Fruit fly (Drosophila melanogaster) whole organism: ENCODE results near the gene mnb.
A peak's percentile ranks its signal among the peaks of the same experiment; 100 is the strongest.

ENCODE experiments used
- CG8478 ChIP-seq: fragments of >200 bp; optimal IDR thresholded peaks from 2 replicates; lab custom pipeline; 2018; ENCODE audit warnings: inconsistent platforms
- Dll ChIP-seq: fragments of >200 bp; optimal IDR thresholded peaks from 2 replicates; lab custom pipeline; 2017
- EcR ChIP-seq, 2 experiments: fragments of >200 bp; optimal IDR thresholded peaks; 2 replicates each; lab custom pipeline; 2017; ENCODE audit warnings: missing biosample characterization in 2 of 2, missing genetic modification characterization in 2 of 2, missing genetic modification reagents in 2 of 2
- pan ChIP-seq: fragments of >200 bp; optimal IDR thresholded peaks from 2 replicates; lab custom pipeline; 2017
- psq ChIP-seq: fragments of >200 bp; optimal IDR thresholded peaks from 2 replicates; lab custom pipeline; 2017
- usp ChIP-seq: fragments of >200 bp; optimal IDR thresholded peaks from 2 replicates; lab custom pipeline; 2017; ENCODE audit warnings: missing biosample characterization, missing genetic modification characterization, mixed read lengths

The mnb gene

DNA sequence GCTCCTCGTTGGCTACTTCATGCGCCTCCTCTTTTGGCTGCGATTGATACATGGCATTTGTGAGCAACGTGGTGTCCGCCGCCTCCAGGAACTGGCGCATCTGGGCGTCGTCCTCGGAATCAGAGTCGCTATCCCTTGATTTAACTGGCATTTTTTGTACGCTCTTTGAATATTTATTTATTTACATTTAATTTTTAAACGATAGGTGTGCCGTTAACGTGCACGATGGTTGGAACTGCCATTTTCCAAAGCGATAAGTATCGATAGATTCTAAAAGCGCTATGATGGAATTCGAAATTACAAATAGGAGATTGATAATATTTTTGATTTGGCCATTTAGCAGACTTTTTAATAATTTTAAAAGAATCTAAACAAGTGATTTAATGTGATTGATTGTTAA, 34.6 kb downstream of the mnb start, which contains the start of gene CG32554:
Gene CG32554 (minus strand): TSS at position 229 of the 400 bp plus-strand sequence.
- no peak for TF ChIP-seq CG8478 (lab: Kevin White, UChicago)
- TF ChIP-seq Dll (lab: Kevin White, UChicago): no peak
- TF ChIP-seq psq (lab: Kevin White, UChicago): no peak
- TF ChIP-seq usp (GFP tag; lab: Kevin White, UChicago): no peak
- TF ChIP-seq EcR (GFP tag; optimal IDR thresholded peaks at IDR 0.05; lab: Kevin White, UChicago): no peak
- no peak for TF ChIP-seq pan (lab: Kevin White, UChicago)

DNA sequence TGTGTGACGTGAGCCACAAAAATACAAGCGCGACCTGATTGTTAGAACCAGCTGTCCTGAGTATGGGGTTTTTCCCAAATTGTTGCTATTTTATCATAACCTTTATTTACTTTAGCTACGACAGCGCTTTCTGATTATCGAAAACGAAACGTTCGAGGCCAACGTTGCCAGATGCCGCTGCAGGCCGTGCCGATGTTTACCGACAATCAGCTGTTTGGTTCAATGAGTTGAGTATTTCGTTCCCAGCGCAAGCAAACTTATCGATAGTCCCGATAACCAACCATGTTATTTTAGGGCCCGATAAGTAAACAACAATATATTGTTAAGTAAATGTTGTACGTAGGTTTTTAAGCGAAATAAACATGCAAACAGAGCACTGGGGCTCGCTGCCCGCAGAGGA, 36.8 kb downstream of the mnb start, which contains the start of the genes CG15814 and Spt7:
Gene CG15814 (minus strand): TSS at position 164 of the 400 bp plus-strand sequence.
Gene Spt7 (plus strand): TSS at position 282 of the 400 bp plus-strand sequence.
- TF ChIP-seq pan (lab: Kevin White, UChicago) (no peak), CG8478 (lab: Kevin White, UChicago) (no peak), usp (GFP tag; lab: Kevin White, UChicago) (no peak), psq (lab: Kevin White, UChicago) (no peak), Dll (lab: Kevin White, UChicago) (no peak), EcR (GFP tag; optimal IDR thresholded peaks at IDR 0.05; lab: Kevin White, UChicago) (no peak)

DNA sequence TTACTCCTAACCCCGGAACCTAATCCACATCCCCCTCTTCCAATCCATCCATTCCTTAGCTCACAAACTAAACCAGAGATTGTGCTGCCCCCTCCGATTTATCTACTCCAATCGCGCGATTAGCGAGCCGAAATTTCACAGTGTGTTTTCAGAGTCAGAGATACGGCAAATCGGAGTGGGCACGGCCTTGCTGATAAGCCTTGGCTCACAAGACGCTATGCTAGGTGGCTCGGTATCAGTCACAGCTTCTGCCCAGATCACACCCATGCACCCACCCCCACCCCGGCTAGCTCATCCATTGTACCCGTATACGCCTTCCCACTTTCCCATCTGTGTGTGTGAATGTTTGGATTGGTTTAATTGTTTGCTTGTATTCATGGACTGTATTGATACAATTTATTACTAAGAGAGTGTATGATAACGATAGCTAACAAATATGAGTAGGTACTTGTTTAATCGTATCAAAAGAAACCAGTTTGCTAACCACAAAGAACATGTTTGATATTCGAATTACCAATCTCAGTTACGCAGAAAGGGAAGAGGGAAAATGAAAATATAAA, 41.1 kb downstream of the mnb start:
- TF ChIP-seq CG8478 (lab: Kevin White, UChicago) (no peak), Dll (lab: Kevin White, UChicago) (no peak), usp (GFP tag; lab: Kevin White, UChicago) (no peak), psq (lab: Kevin White, UChicago) (no peak), pan (lab: Kevin White, UChicago) (no peak), EcR (GFP tag; optimal IDR thresholded peaks at IDR 0.05; lab: Kevin White, UChicago) (no peak)

DNA sequence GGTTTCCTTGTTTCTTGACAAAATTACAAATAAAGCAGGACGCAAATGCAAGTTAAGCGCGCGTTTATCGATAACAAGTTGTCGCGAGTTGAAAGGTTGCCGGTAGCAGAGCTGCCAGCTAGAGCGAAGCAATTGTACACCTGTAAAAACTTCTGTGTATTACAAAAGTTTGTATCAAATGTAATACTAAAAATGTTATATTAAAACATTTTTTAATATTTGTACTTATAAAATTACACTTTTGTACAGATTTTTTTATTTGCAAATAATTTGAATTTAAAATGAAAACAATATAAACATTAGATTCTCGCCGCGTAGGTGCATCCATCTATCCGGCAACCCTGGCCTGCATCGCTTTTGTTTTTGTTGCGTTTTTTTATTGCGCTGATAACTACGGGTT, 42.4 kb downstream of the mnb start, which contains the start of the genes CG8142 and Ucp4A:
Gene CG8142 (minus strand): TSS at position 82 of the 400 bp plus-strand sequence.
Gene Ucp4A (plus strand): TSS at position 327 of the 400 bp plus-strand sequence.
- TF ChIP-seq usp (GFP tag; lab: Kevin White, UChicago) (no peak), Dll (lab: Kevin White, UChicago) (no peak), CG8478 (lab: Kevin White, UChicago) (no peak), EcR (GFP tag; optimal IDR thresholded peaks at IDR 0.05; lab: Kevin White, UChicago) (no peak), pan (lab: Kevin White, UChicago) (no peak), psq (lab: Kevin White, UChicago) (no peak)

DNA sequence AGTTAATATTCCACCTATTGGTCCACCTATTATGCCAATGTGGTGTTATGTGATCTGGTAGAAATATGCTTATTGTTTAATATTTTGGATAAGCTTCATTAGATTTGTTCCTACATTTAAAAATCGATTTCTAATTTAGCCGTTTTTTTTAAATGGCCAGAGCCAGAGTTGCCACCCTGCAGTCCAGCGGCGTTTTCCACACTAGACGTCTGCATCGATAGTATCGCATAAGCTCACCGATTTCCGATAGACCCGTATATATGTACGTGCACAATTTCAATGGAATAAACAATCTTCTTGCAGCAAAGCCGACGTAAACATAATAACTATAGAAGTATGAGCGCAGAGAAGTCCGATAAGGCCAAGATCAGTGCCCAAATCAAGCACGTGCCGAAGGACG, 45.1 kb downstream of the mnb start, which contains the start of gene Taf9:
Gene Taf9 (plus strand): TSS at position 239 of the 400 bp plus-strand sequence.
- no peak for TF ChIP-seq psq (lab: Kevin White, UChicago)
- TF ChIP-seq pan (lab: Kevin White, UChicago): no peak
- no peak for TF ChIP-seq EcR (GFP tag; optimal IDR thresholded peaks at IDR 0.05; lab: Kevin White, UChicago)
- TF ChIP-seq CG8478 (lab: Kevin White, UChicago): no peak
- no peak for TF ChIP-seq usp (GFP tag; lab: Kevin White, UChicago)
- no peak for TF ChIP-seq Dll (lab: Kevin White, UChicago)

DNA sequence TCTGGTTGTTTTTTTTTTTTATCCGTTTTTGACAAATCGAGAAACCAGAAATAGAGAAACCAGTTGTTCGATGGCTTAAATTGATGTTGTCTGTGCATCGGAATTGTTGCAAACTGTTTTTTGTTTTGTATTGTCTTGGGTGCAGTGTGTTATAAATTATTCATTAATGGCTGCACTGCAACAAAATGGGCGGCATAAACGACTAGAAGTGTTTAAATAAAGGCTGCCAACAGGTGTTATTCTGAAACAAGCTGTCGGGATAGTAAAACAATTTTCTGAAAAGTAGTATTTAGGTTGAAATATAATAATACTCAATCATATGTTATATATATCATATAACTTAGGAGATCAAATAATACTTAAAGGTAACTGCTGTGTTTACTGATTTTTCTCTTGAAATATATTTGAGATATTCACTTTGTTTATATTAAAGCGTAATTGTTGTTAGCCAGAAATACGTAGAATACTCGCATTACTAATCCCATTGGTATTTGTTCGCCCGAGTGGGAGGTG, 50.5 kb downstream of the mnb start:
- TF ChIP-seq psq (lab: Kevin White, UChicago) (no peak), CG8478 (lab: Kevin White, UChicago) (no peak)

DNA sequence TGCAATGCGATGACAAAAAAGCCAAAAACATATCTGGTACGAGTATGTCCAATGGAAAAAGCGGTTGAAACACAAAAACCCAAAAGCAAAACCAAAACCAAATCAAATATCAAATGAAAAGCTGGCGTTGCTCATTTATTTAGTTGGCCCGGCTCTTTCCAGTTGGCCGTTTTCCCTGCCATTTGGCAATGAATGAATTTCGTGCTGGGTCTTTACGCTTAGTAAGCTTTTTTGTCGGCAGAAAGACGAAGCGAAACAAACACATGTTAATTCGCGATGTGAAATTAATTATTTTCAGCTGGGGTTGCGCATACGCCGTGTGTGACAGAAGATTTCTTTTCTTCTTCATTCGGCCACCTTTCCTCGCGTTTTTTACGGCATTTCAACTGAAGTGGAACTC, 52.3 kb downstream of the mnb start:
- TF ChIP-seq EcR (GFP tag; optimal IDR thresholded peaks at IDR 0.05; lab: Kevin White, UChicago) (no peak), usp (GFP tag; lab: Kevin White, UChicago) (no peak), CG8478 (lab: Kevin White, UChicago) (no peak), Dll (lab: Kevin White, UChicago) (no peak), psq (lab: Kevin White, UChicago) (no peak)

DNA sequence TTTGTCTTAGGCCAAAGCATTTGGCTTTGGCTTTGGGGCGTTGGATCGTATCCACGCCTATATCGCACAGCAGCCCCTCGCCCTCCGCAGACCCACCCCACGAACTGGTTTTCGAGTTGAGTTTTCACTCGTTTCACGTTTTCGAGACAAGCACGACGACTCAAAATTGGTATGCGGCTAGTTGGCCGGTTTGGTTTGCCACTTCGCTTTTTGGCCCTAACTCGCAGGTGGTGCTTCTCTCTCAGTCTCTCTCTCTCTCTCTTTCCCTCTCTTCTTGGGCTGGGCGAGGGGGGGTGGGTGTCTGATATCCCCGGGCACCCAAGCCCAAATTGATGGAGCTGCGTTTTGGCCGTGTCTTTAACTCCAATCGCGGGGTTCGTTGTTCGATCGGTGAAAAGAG, 53.0 kb downstream of the mnb start:
- TF ChIP-seq pan (lab: Kevin White, UChicago) (no peak), EcR (GFP tag; optimal IDR thresholded peaks at IDR 0.05; lab: Kevin White, UChicago) (peak in 1 of 2 experiments; percentile 5)

DNA sequence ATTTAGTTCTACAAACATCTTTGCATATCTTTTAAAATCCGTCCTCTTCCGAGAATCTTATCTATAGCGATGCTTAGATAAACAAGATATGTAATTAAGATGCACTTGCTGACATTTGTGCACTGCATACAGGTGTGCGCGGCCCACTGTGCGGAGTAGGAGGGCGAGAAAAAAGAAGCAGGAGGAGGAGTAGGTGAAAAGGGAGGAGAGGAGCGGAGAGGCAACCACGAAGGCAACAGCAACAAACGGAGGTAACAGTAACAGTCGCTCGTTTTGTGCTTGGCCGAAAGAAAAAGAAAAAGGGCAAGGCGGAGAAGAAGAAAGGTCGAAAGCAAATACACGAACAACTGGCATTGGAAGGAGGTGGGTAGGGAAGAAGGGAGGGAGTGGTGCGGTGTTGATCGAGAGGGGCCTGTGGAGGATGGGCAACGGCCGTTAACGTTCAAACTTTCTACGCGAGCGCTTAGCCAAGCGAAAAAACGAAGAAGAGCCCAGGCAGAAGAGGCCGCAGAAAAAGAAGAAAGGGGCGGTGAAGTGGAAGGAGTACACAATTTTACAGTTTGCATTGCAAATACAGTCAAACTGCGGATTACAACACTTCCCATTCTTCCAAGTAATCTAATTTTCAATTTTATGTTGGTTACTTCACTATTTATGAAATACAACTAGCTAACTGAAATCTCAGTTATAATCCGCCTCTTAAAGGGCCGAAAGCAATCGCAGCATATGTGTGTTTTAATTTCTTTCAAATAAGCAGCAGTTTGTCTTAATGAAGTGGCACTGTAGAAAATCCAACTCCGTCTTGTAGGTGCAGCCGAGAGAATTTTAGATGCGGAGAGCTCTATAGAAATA, 54.6 kb downstream of the mnb start:
- TF ChIP-seq CG8478 (lab: Kevin White, UChicago): no peak
- no peak for TF ChIP-seq psq (lab: Kevin White, UChicago)
- no peak for TF ChIP-seq EcR (GFP tag; optimal IDR thresholded peaks at IDR 0.05; lab: Kevin White, UChicago)
- no peak for TF ChIP-seq Dll (lab: Kevin White, UChicago)
- no peak for TF ChIP-seq usp (GFP tag; lab: Kevin White, UChicago)

DNA sequence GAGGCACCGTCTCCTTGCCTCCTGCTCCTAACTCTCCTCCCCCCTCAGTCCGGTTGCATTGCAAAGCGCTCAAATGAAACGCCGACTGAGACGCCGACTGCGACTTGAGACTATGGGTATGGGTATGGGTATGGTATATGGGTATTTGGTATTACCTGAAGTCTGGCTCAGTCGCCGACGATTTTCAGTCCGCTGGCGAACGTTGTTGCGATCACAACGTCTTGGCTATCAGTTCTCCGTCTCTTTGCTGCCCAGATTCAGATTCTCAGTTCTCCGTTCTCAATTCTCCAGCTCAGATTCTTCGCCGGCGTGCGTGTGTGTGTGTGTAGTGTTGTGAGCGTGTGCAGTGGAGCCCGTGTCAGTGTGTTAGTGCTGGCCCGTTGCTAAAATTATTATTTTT, 56.4 kb downstream of the mnb start, which contains the start of gene CG6398:
Gene CG6398 (plus strand): TSS at position 185 of the 400 bp plus-strand sequence.
- no peak for TF ChIP-seq CG8478 (lab: Kevin White, UChicago)

DNA sequence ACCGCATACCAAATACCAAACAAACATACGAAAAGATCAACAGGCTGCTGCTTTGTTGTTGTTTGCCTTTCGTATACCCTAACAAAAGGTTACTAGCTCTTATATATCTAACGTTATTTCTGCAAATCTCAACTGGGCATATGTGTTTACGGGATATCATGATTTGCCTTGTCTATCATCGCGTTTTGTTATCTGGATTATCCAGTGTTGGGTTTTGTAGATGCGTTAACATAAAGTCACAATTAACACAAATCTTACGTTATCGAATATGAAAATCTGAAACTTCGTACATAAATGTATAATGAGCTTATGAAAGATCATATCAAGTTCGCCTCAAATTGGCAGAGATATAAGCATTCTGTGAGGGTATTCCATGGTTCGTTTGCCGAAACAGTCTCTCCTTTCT, 56.8 kb downstream of the mnb start:
- TF ChIP-seq CG8478 (lab: Kevin White, UChicago) (no peak), usp (GFP tag; lab: Kevin White, UChicago) (no peak), EcR (GFP tag; optimal IDR thresholded peaks at IDR 0.05; lab: Kevin White, UChicago) (no peak), psq (lab: Kevin White, UChicago) (no peak)
